Worm (Caenorhabditis elegans) whole organism, L3 larva: ENCODE results near the gene F14H12.6.

Source experiments
- R02D3.7 ChIP-seq: fragments of 150-350 bp; optimal IDR thresholded peaks from 2 replicates; lab custom pipeline; 2014; ENCODE audit warnings: missing biosample characterization, missing genetic modification characterization
- ZK546.5 ChIP-seq: sonication (generic microtip); optimal IDR thresholded peaks from 2 replicates; lab custom pipeline; 2017; ENCODE audit warnings: missing biosample characterization, missing genetic modification characterization
- aly-2 ChIP-seq: fragments of 150-350 bp; optimal IDR thresholded peaks from 2 replicates; lab custom pipeline; 2014; ENCODE audit warnings: missing biosample characterization, missing genetic modification characterization
- ama-1 ChIP-seq: fragments of 150-350 bp; optimal IDR thresholded peaks from 2 replicates; lab custom pipeline; 2018
- ceh-16 ChIP-seq: sonication (generic microtip); optimal IDR thresholded peaks from 2 replicates; lab custom pipeline; 2017; ENCODE audit warnings: missing biosample characterization, missing genetic modification characterization
- ceh-28 ChIP-seq: fragments of 150-350 bp; optimal IDR thresholded peaks from 2 replicates; lab custom pipeline; 2014; ENCODE audit warnings: missing biosample characterization, missing genetic modification reagents, missing genetic modification characterization
- ceh-82 ChIP-seq: fragments of 150-350 bp; optimal IDR thresholded peaks from 2 replicates; lab custom pipeline; 2014; ENCODE audit warnings: missing biosample characterization, missing genetic modification characterization
- ceh-9 ChIP-seq: sonication (generic microtip); optimal IDR thresholded peaks from 2 replicates; lab custom pipeline; 2018; ENCODE audit warnings: missing biosample characterization, missing genetic modification characterization
- daf-12 ChIP-seq: fragments of 150-350 bp; optimal IDR thresholded peaks from 2 replicates; lab custom pipeline; 2014; ENCODE audit warnings: missing biosample characterization, missing genetic modification reagents, missing genetic modification characterization
- egl-27 ChIP-seq: sonication (generic microtip); optimal IDR thresholded peaks from 4 replicates; lab custom pipeline; 2017; ENCODE audit warnings: missing biosample characterization, missing genetic modification reagents, missing genetic modification characterization
- egl-5 ChIP-seq: fragments of 150-350 bp; optimal IDR thresholded peaks from 2 replicates; lab custom pipeline; 2017; ENCODE audit warnings: missing biosample characterization, missing genetic modification reagents, missing genetic modification characterization, inconsistent platforms
- elt-1 ChIP-seq: fragments of 150-350 bp; optimal IDR thresholded peaks from 2 replicates; lab custom pipeline; 2014; ENCODE audit warnings: missing biosample characterization, missing genetic modification characterization
- elt-2 ChIP-seq: sonication (generic microtip); optimal IDR thresholded peaks from 2 replicates; lab custom pipeline; 2016; ENCODE audit warnings: missing genetic modification reagents, mild to moderate bottlenecking, missing genetic modification characterization, missing compliant biosample characterization
- elt-3 ChIP-seq, 3 experiments: fragments of 150-350 bp in 1 of 3; sonication (generic microtip) in 2 of 3; optimal IDR thresholded peaks; 2 replicates in 2 of 3; 4 replicates in 1 of 3; lab custom pipeline; 2014 to 2017; ENCODE audit warnings: missing biosample characterization in 3 of 3, missing genetic modification characterization in 3 of 3
- fkh-2 ChIP-seq: fragments of 150-350 bp; optimal IDR thresholded peaks from 2 replicates; lab custom pipeline; 2014; ENCODE audit warnings: missing biosample characterization, missing genetic modification reagents, missing genetic modification characterization
- hmg-11 ChIP-seq: sonication (generic microtip); optimal IDR thresholded peaks from 2 replicates; lab custom pipeline; 2016; ENCODE audit warnings: missing genetic modification characterization, missing compliant biosample characterization
- jun-1 ChIP-seq: fragments of 150-350 bp; optimal IDR thresholded peaks from 2 replicates; lab custom pipeline; 2014; ENCODE audit warnings: missing biosample characterization, missing genetic modification reagents, missing genetic modification characterization
- lin-15B ChIP-seq: fragments of 150-350 bp; optimal IDR thresholded peaks from 2 replicates; lab custom pipeline; 2014; ENCODE audit warnings: missing biosample characterization, missing genetic modification characterization
- lin-39 ChIP-seq: fragments of 150-350 bp; optimal IDR thresholded peaks from 2 replicates; lab custom pipeline; 2018; ENCODE audit warnings: missing biosample characterization, missing genetic modification reagents, missing genetic modification characterization
- lsy-12 ChIP-seq: sonication (generic microtip); optimal IDR thresholded peaks from 2 replicates; lab custom pipeline; 2016; ENCODE audit warnings: mild to moderate bottlenecking, missing genetic modification characterization, missing compliant biosample characterization
- mdl-1 ChIP-seq: fragments of 150-350 bp; optimal IDR thresholded peaks from 2 replicates; lab custom pipeline; 2014; ENCODE audit warnings: missing biosample characterization, missing genetic modification characterization
- mml-1 ChIP-seq: fragments of 150-350 bp; sonication (generic microtip); optimal IDR thresholded peaks from 3 replicates; lab custom pipeline; 2014; ENCODE audit warnings: missing biosample characterization, missing genetic modification characterization
- nfya-1 ChIP-seq: sonication (generic microtip); optimal IDR thresholded peaks from 2 replicates; lab custom pipeline; 2017; ENCODE audit warnings: missing genetic modification characterization, mild to moderate bottlenecking, missing compliant biosample characterization, antibody characterized with exemption, moderate library complexity; ENCODE audit not compliant: insufficient read depth
- nhr-11 ChIP-seq: fragments of 150-350 bp; optimal IDR thresholded peaks from 2 replicates; lab custom pipeline; 2014; ENCODE audit warnings: missing biosample characterization, missing genetic modification characterization
- nhr-12 ChIP-seq: fragments of 150-350 bp; optimal IDR thresholded peaks from 2 replicates; lab custom pipeline; 2014; ENCODE audit warnings: missing biosample characterization, missing genetic modification characterization
- nhr-23 ChIP-seq: fragments of 150-350 bp; optimal IDR thresholded peaks from 2 replicates; lab custom pipeline; 2014; ENCODE audit warnings: missing biosample characterization, missing genetic modification reagents, missing genetic modification characterization
- nhr-25 ChIP-seq: sonication (generic microtip); optimal IDR thresholded peaks from 2 replicates; lab custom pipeline; 2017; ENCODE audit warnings: missing biosample characterization, missing genetic modification characterization
- nhr-43 ChIP-seq: sonication (generic microtip); optimal IDR thresholded peaks from 2 replicates; lab custom pipeline; 2016; ENCODE audit warnings: mild to moderate bottlenecking, missing genetic modification characterization, missing compliant biosample characterization; ENCODE audit not compliant: poor library complexity, severe bottlenecking
- nhr-67 ChIP-seq: fragments of 150-350 bp; optimal IDR thresholded peaks from 2 replicates; lab custom pipeline; 2014; ENCODE audit warnings: missing biosample characterization, missing genetic modification characterization
- nhr-76 ChIP-seq: fragments of 150-350 bp; sonication (generic microtip); optimal IDR thresholded peaks from 5 replicates; lab custom pipeline; 2014; ENCODE audit warnings: missing biosample characterization, missing genetic modification characterization
- nhr-77 ChIP-seq: fragments of 150-350 bp; optimal IDR thresholded peaks from 2 replicates; lab custom pipeline; 2014; ENCODE audit warnings: missing biosample characterization, missing genetic modification characterization
- pha-4 ChIP-seq: fragments of 150-350 bp; optimal IDR thresholded peaks from 2 replicates; lab custom pipeline; 2014; ENCODE audit warnings: missing biosample characterization, missing genetic modification reagents, missing genetic modification characterization
- pqm-1 ChIP-seq: fragments of 150-350 bp; optimal IDR thresholded peaks from 2 replicates; lab custom pipeline; 2017; ENCODE audit warnings: missing biosample characterization, missing genetic modification characterization, inconsistent platforms
- sea-2 ChIP-seq: fragments of 150-350 bp; sonication (generic microtip); optimal IDR thresholded peaks from 4 replicates; lab custom pipeline; 2014; ENCODE audit warnings: missing biosample characterization, missing genetic modification reagents, missing genetic modification characterization
- skn-1 ChIP-seq: fragments of 150-350 bp; optimal IDR thresholded peaks from 2 replicates; lab custom pipeline; 2014; ENCODE audit warnings: missing biosample characterization, missing genetic modification characterization
- snpc-4 ChIP-seq: fragments of 150-350 bp; optimal IDR thresholded peaks from 2 replicates; lab custom pipeline; 2014; ENCODE audit warnings: missing biosample characterization, missing genetic modification characterization
- tbx-2 ChIP-seq: sonication (generic microtip); optimal IDR thresholded peaks from 2 replicates; lab custom pipeline; 2016; ENCODE audit warnings: mild to moderate bottlenecking, missing genetic modification characterization, missing compliant biosample characterization
- unc-39 ChIP-seq: sonication (generic microtip); optimal IDR thresholded peaks from 4 replicates; lab custom pipeline; 2017; ENCODE audit warnings: missing biosample characterization, missing genetic modification characterization
- unc-62 ChIP-seq: fragments of 150-350 bp; sonication (generic microtip); optimal IDR thresholded peaks from 4 replicates; lab custom pipeline; 2014; ENCODE audit warnings: missing biosample characterization, missing genetic modification reagents, missing genetic modification characterization
- zag-1 ChIP-seq: fragments of 150-350 bp; optimal IDR thresholded peaks from 2 replicates; lab custom pipeline; 2014; ENCODE audit warnings: missing biosample characterization, missing genetic modification characterization
- ztf-11 ChIP-seq: fragments of 150-350 bp; optimal IDR thresholded peaks from 2 replicates; lab custom pipeline; 2014; ENCODE audit warnings: missing biosample characterization, missing genetic modification characterization
- ztf-4 ChIP-seq: fragments of 150-350 bp; optimal IDR thresholded peaks from 2 replicates; lab custom pipeline; 2014; ENCODE audit warnings: missing biosample characterization, missing genetic modification characterization

The F14H12.6 gene

DNA sequence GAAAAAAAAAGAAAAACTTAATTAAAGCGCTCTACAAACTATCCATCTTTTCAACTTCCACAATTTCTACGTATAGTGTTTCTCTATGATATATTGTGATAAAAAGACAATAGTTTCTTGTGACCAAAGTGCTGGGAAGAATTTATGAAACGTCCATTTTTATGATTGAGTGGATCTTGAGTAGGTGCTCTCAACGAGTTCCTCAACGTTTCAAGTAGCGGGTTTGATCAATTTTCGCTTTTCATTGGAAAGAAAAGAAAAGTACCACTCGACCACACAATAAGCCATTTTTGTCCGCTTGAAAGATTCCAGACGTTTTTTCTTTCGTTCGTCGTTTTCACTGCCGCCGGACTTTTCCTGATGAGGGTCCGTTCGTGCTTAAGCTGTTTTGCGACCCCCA lies 40.1 kb upstream of the F14H12.6 start:
- TF ChIP-seq lsy-12 (tag; lab: Kevin White, UChicago) = no peak
- TF ChIP-seq, all 47 proteins: peak for 0

- TF ChIP-seq elt-2 (peak; percentile 62), nhr-77 (tag; lab: Kevin White, UChicago) (peak; percentile 71), hmg-11 (tag; lab: Kevin White, UChicago) (peak; percentile 84), ceh-82 (tag; lab: Kevin White, UChicago) (peak; percentile 29), ztf-4 (tag; lab: Kevin White, UChicago) (no peak), lin-15B (peak; percentile 27), fkh-2 (tag; lab: Kevin White, UChicago) (no peak), elt-3 (tag; optimal IDR thresholded peaks at IDR 0.05; lab: Kevin White, UChicago) (no peak), nhr-23 (tag; lab: Kevin White, UChicago) (peak; percentile 84), aly-2 (tag; lab: Kevin White, UChicago) (no peak), zag-1 (tag; lab: Kevin White, UChicago) (no peak), unc-39 (no peak), nhr-12 (tag; lab: Kevin White, UChicago) (no peak), nhr-11 (tag; lab: Kevin White, UChicago) (peak; percentile 9), ZK546.5 (no peak), unc-62 (GFP tag; lab: Kevin White, UChicago) (no peak), tbx-2 (tag; lab: Kevin White, UChicago) (peak; percentile 66), skn-1 (tag; lab: Kevin White, UChicago) (peak; percentile 46), ztf-11 (tag; lab: Kevin White, UChicago) (no peak), nhr-43 (tag; lab: Kevin White, UChicago) (peak; percentile 86), sea-2 (GFP tag; lab: Kevin White, UChicago) (no peak), mml-1 (no peak), egl-27 (tag; lab: Kevin White, UChicago) (no peak), ceh-9 (tag; lab: Kevin White, UChicago) (no peak), pqm-1 (peak; percentile 21), ama-1 (lab: Kevin White, UChicago) (no peak), jun-1 (tag; lab: Kevin White, UChicago) (peak; percentile 81), pha-4 (tag; lab: Kevin White, UChicago) (peak; percentile 88), daf-12 (tag; lab: Kevin White, UChicago) (no peak), lin-39 (peak; percentile 83), nhr-67 (tag; lab: Kevin White, UChicago) (no peak), ceh-28 (tag; lab: Kevin White, UChicago) (peak; percentile 80), ceh-16 (tag; lab: Kevin White, UChicago) (no peak), lsy-12 (tag; lab: Kevin White, UChicago) (no peak), egl-5 (tag; lab: Kevin White, UChicago) (peak; percentile 65), mdl-1 (tag; lab: Kevin White, UChicago) (no peak), nfya-1 (peak; percentile 71), snpc-4 (peak; percentile 80), nhr-25 (tag; lab: Kevin White, UChicago) (peak; percentile 87), R02D3.7 (tag; lab: Kevin White, UChicago) (peak; percentile 54), elt-1 (tag; lab: Kevin White, UChicago) (no peak)
These were observed 37.9 kb upstream of the F14H12.6 start for ce11 chrX:4395073-4395850.

DNA sequence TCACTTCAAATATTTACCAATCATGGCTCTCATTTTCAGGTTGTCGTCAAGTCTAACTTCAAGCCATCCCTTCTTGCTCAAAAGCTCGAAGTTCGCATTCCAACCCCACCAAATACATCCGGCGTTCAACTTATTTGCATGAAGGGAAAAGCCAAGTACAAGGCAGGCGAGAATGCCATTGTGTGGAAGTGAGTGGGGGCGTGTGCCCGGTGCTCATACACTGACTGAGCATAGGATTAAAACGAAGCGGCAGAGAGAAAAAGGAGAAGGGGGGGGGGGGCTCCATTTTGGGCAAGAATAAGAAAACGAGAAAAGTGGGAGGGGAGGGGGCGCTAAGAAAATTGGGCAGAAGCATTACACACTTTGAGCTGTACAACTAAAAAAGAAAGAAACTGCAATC lies 34.3 kb upstream of the F14H12.6 start:
- TF ChIP-seq nhr-76 (tag; lab: Kevin White, UChicago) (no peak), ceh-16 (tag; lab: Kevin White, UChicago) (no peak), nfya-1 (peak; percentile 27), unc-39 (no peak), mdl-1 (tag; lab: Kevin White, UChicago) (no peak)
